Comparison of ENCODE assay signal across 6 worm cellular contexts in the genomic region with DNA sequence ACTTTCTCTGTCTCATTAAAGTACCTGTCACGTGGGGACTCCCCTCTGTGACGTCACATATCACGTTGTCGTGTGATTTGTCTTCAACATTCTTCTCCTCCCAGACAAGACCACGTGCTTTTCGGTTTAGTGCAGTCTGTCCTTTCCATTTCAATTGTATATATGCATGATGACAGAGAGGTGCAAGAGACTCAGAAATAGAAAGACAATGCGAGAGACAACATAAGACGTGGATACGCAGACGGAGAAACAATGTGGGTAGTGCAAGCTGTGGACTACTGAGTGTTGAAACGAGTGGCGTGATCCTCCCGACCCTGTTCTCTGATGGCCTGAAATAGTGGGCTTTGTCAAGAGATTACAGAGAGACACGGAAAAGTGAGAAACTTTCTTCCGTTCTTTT.
TF ChIP-seq lines count a peak whose summit lies in the region.

No protein-coding gene starts in this region.

TF ChIP-seq in whole organism, L1 larva, 84 proteins besides CTCF, POLR2A, EP300 and RAD21 (continued from another document and continues in another):
- TF ChIP-seq elt-3 (tag; optimal IDR thresholded peaks at IDR 0.05; lab: Kevin White, UChicago) (peak in 3 of 6 experiments; percentile 49 to 97 (median 92)), nhr-28 (tag; optimal IDR thresholded peaks at IDR 0.05; lab: Kevin White, UChicago) (no peak), mef-2 (tag; optimal IDR thresholded peaks at IDR 0.05; lab: Kevin White, UChicago) (peak; percentile 34), lir-3 (tag; optimal IDR thresholded peaks at IDR 0.05; lab: Kevin White, UChicago; ENCODE audit: poor library complexity) (peak; percentile 90), xbp-1 (tag; optimal IDR thresholded peaks at IDR 0.05; lab: Kevin White, UChicago) (peak; percentile 97), ets-5 (GFP tag; IDR thresholded peaks at IDR 0.05; lab: Robert Waterston, UW) (no peak), nhr-12 (tag; optimal IDR thresholded peaks at IDR 0.05; lab: Kevin White, UChicago) (no peak), lin-13 (GFP tag; optimal IDR thresholded peaks at IDR 0.05; lab: Kevin White, UChicago) (peak; percentile 87), dpl-1 (GFP tag; optimal IDR thresholded peaks at IDR 0.05; lab: Kevin White, UChicago) (peak; percentile 74 to 80 (median 76)), aha-1 (tag; optimal IDR thresholded peaks at IDR 0.05; lab: Kevin White, UChicago) (peak; percentile 90), fos-1 (tag; optimal IDR thresholded peaks at IDR 0.05; lab: Kevin White, UChicago) (peak; percentile 46), snu-23 (GFP tag; optimal IDR thresholded peaks at IDR 0.05; lab: Kevin White, UChicago) (peak; percentile 97), nhr-71 (tag; optimal IDR thresholded peaks at IDR 0.05; lab: Kevin White, UChicago) (peak; percentile 99), lin-15B (tag; optimal IDR thresholded peaks at IDR 0.05; lab: Kevin White, UChicago) (peak; percentile 22), nhr-11 (tag; optimal IDR thresholded peaks at IDR 0.05; lab: Kevin White, UChicago) (peak; percentile 73), hlh-4 (tag; optimal IDR thresholded peaks at IDR 0.05; lab: Kevin White, UChicago) (no peak), lin-35 (GFP tag; optimal IDR thresholded peaks at IDR 0.05; lab: Kevin White, UChicago) (peak; percentile 73 to 93), lin-39 (tag; optimal IDR thresholded peaks at IDR 0.05; lab: Kevin White, UChicago) (peak; percentile 94), dsc-1 (tag; optimal IDR thresholded peaks at IDR 0.05; lab: Kevin White, UChicago) (peak; percentile 85), nhr-90 (tag; optimal IDR thresholded peaks at IDR 0.05; lab: Kevin White, UChicago; ENCODE audit: poor library complexity) (peak; percentile 97)

TF ChIP-seq in whole organism, L2 larva, 48 proteins besides CTCF, POLR2A, EP300 and RAD21 (continued from another document):
- TF ChIP-seq nhr-6 (tag; optimal IDR thresholded peaks at IDR 0.05; lab: Kevin White, UChicago) (peak; percentile 95), blmp-1 (tag; optimal IDR thresholded peaks at IDR 0.05; lab: Kevin White, UChicago; ENCODE audit: insufficient read depth) (peak; percentile 98), elt-3 (tag; optimal IDR thresholded peaks at IDR 0.05; lab: Kevin White, UChicago) (no peak), ceh-16 (tag; optimal IDR thresholded peaks at IDR 0.05; lab: Kevin White, UChicago) (peak; percentile 77), zag-1 (tag; optimal IDR thresholded peaks at IDR 0.05; lab: Kevin White, UChicago) (peak; percentile 41), nhr-23 (tag; optimal IDR thresholded peaks at IDR 0.05; lab: Kevin White, UChicago) (no peak), lin-13 (GFP tag; optimal IDR thresholded peaks at IDR 0.05; lab: Kevin White, UChicago) (peak; percentile 70), ama-1 (optimal IDR thresholded peaks at IDR 0.05; lab: Kevin White, UChicago) (peak; percentile 23), sma-3 (GFP tag; optimal IDR thresholded peaks at IDR 0.05; lab: Kevin White, UChicago) (peak; percentile 97), alr-1 (tag; optimal IDR thresholded peaks at IDR 0.05; lab: Kevin White, UChicago) (no peak), lin-39 (tag; optimal IDR thresholded peaks at IDR 0.05; lab: Kevin White, UChicago) (no peak), ztf-11 (tag; optimal IDR thresholded peaks at IDR 0.05; lab: Kevin White, UChicago) (no peak), dmd-4 (tag; optimal IDR thresholded peaks at IDR 0.05; lab: Kevin White, UChicago) (no peak), ZK546.5 (tag; optimal IDR thresholded peaks at IDR 0.05; lab: Kevin White, UChicago) (peak; percentile 22), Y55F3AM.14 (GFP tag; optimal IDR thresholded peaks at IDR 0.05; lab: Kevin White, UChicago) (peak; percentile 91), sma-9 (GFP tag; optimal IDR thresholded peaks at IDR 0.05; lab: Kevin White, UChicago) (peak; percentile 100), sma-9 (tag; optimal IDR thresholded peaks at IDR 0.05; lab: Kevin White, UChicago) (peak; percentile 79), nhr-237 (tag; optimal IDR thresholded peaks at IDR 0.05; lab: Kevin White, UChicago) (no peak), crh-2 (tag; optimal IDR thresholded peaks at IDR 0.05; lab: Kevin White, UChicago) (peak; percentile 96)

TF ChIP-seq in whole organism, L3 larva, 47 proteins besides CTCF, POLR2A, EP300 and RAD21 (continued from another document):
- TF ChIP-seq nhr-76 (tag; optimal IDR thresholded peaks at IDR 0.05; lab: Kevin White, UChicago) (no peak), ZK546.5 (tag; optimal IDR thresholded peaks at IDR 0.05; lab: Kevin White, UChicago) (no peak), lin-39 (tag; optimal IDR thresholded peaks at IDR 0.05; lab: Kevin White, UChicago) (peak; percentile 49), ceh-28 (tag; optimal IDR thresholded peaks at IDR 0.05; lab: Kevin White, UChicago) (peak; percentile 71), nhr-28 (tag; optimal IDR thresholded peaks at IDR 0.05; lab: Kevin White, UChicago) (no peak), ceh-16 (tag; optimal IDR thresholded peaks at IDR 0.05; lab: Kevin White, UChicago) (no peak), pqm-1 (tag; optimal IDR thresholded peaks at IDR 0.05; lab: Kevin White, UChicago) (peak; percentile 94), egl-5 (tag; optimal IDR thresholded peaks at IDR 0.05; lab: Kevin White, UChicago) (peak; percentile 85), nhr-77 (tag; optimal IDR thresholded peaks at IDR 0.05; lab: Kevin White, UChicago) (no peak), mdl-1 (tag; optimal IDR thresholded peaks at IDR 0.05; lab: Kevin White, UChicago) (peak; percentile 98), ztf-11 (tag; optimal IDR thresholded peaks at IDR 0.05; lab: Kevin White, UChicago) (no peak), unc-62 (GFP tag; optimal IDR thresholded peaks at IDR 0.05; lab: Kevin White, UChicago) (peak; percentile 84), skn-1 (tag; optimal IDR thresholded peaks at IDR 0.05; lab: Kevin White, UChicago) (peak; percentile 95), nhr-25 (tag; optimal IDR thresholded peaks at IDR 0.05; lab: Kevin White, UChicago) (peak; percentile 99), snpc-4 (tag; optimal IDR thresholded peaks at IDR 0.05; lab: Kevin White, UChicago) (peak; percentile 62), ztf-4 (tag; optimal IDR thresholded peaks at IDR 0.05; lab: Kevin White, UChicago) (peak; percentile 83), fkh-10 (GFP tag; optimal IDR thresholded peaks at IDR 0.05; lab: Kevin White, UChicago) (no peak)

TF ChIP-seq in whole organism, L4 larva, 104 proteins besides CTCF, POLR2A, EP300 and RAD21 (continued from another document and continues in another):
- no peak for TF ChIP-seq nhr-111 (GFP tag; optimal IDR thresholded peaks at IDR 0.05; lab: Kevin White, UChicago)
- TF ChIP-seq duxl-1 (tag; optimal IDR thresholded peaks at IDR 0.05; lab: Kevin White, UChicago; ENCODE audit: poor library complexity) = peak; percentile 76
- TF ChIP-seq lin-38 (GFP tag; IDR thresholded peaks at IDR 0.05; lab: Robert Waterston, UW) = peak; percentile 77
- peak; percentile 52; the same call in 1 of the 2 replicates for TF ChIP-seq vab-7 (GFP tag; IDR thresholded peaks at IDR 0.05; lab: Robert Waterston, UW)
- no peak for TF ChIP-seq F26F4.8 (GFP tag; conservative IDR thresholded peaks at IDR 0.05; lab: Robert Waterston, UW)
- TF ChIP-seq ctbp-1 (GFP tag; IDR thresholded peaks at IDR 0.05; lab: Robert Waterston, UW) = peak; percentile 90
- no peak for TF ChIP-seq Y5F2A.4 (GFP tag; optimal IDR thresholded peaks at IDR 0.05; lab: Kevin White, UChicago)
- TF ChIP-seq nhr-25 (tag; optimal IDR thresholded peaks at IDR 0.05; lab: Kevin White, UChicago; ENCODE audit: borderline replicate concordance, insufficient read depth) = peak; percentile 84
- no peak for TF ChIP-seq daf-8 (GFP tag; IDR thresholded peaks at IDR 0.05; lab: Robert Waterston, UW)
- peak; percentile 88 for TF ChIP-seq T20F7.1 (GFP tag; optimal IDR thresholded peaks at IDR 0.05; lab: Kevin White, UChicago)
- peak in 1 of 2 experiments; percentile 100 for TF ChIP-seq unc-62 (GFP tag; optimal IDR thresholded peaks at IDR 0.05 in 1 of 2; lab: Kevin White, UChicago)
- peak; percentile 56 for TF ChIP-seq unc-62 (tag; optimal IDR thresholded peaks at IDR 0.05; lab: Kevin White, UChicago)
- peak; percentile 96 for TF ChIP-seq tra-1 (GFP tag; IDR thresholded peaks at IDR 0.05; lab: Robert Waterston, UW)
- peak; percentile 83; the same call in 1 of the 2 replicates for TF ChIP-seq zfp-3 (GFP tag; conservative IDR thresholded peaks at IDR 0.05; lab: Robert Waterston, UW)
- peak; percentile 75 for TF ChIP-seq rbr-2 (tag; optimal IDR thresholded peaks at IDR 0.05; lab: Kevin White, UChicago)
- peak; percentile 96 for TF ChIP-seq nhr-102 (tag; optimal IDR thresholded peaks at IDR 0.05; lab: Kevin White, UChicago)
- TF ChIP-seq fkh-10 (GFP tag; optimal IDR thresholded peaks at IDR 0.05; lab: Kevin White, UChicago) = peak; percentile 31
- no peak for TF ChIP-seq madf-5 (GFP tag; IDR thresholded peaks at IDR 0.05; lab: Robert Waterston, UW)
- peak; percentile 85 for TF ChIP-seq hmg-1.1 (GFP tag; IDR thresholded peaks at IDR 0.05; lab: Robert Waterston, UW)
- TF ChIP-seq ceh-62 (tag; optimal IDR thresholded peaks at IDR 0.05; lab: Kevin White, UChicago) = no peak
- TF ChIP-seq dmd-9 (GFP tag; IDR thresholded peaks at IDR 0.05; lab: Robert Waterston, UW) = no peak
- TF ChIP-seq nhr-6 (tag; optimal IDR thresholded peaks at IDR 0.05; lab: Kevin White, UChicago) = peak; percentile 84
- no peak for TF ChIP-seq lim-7 (GFP tag; IDR thresholded peaks at IDR 0.05; lab: Robert Waterston, UW)
- TF ChIP-seq zip-2 (tag; optimal IDR thresholded peaks at IDR 0.05; lab: Kevin White, UChicago) = peak; percentile 40
- TF ChIP-seq lin-39 (tag; optimal IDR thresholded peaks at IDR 0.05; lab: Kevin White, UChicago) = no peak

TF ChIP-seq in whole organism, late embryonic, 69 proteins besides CTCF, POLR2A, EP300 and RAD21 (continued from another document):
- TF ChIP-seq lin-11 (tag; optimal IDR thresholded peaks at IDR 0.05; lab: Kevin White, UChicago) (no peak), unc-3 (GFP tag; conservative IDR thresholded peaks at IDR 0.05; lab: Robert Waterston, UW) (no peak), unc-3 (tag; optimal IDR thresholded peaks at IDR 0.05; lab: Kevin White, UChicago) (no peak), gmeb-2 (tag; optimal IDR thresholded peaks at IDR 0.05; lab: Kevin White, UChicago) (no peak), sdc-2 (tag; optimal IDR thresholded peaks at IDR 0.05; lab: Kevin White, UChicago) (no peak), rnt-1 (tag; optimal IDR thresholded peaks at IDR 0.05; lab: Kevin White, UChicago) (peak; percentile 66), sox-2 (GFP tag; IDR thresholded peaks at IDR 0.05; lab: Robert Waterston, UW) (no peak), ceh-14 (tag; optimal IDR thresholded peaks at IDR 0.05; lab: Kevin White, UChicago) (no peak)

TF ChIP-seq in whole organism, young adult, 124 proteins besides CTCF, POLR2A, EP300 and RAD21 (continued from another document and continues in another):
- TF ChIP-seq F57A8.1 (GFP tag; optimal IDR thresholded peaks at IDR 0.05; lab: Kevin White, UChicago) (no peak), F33H1.4 (GFP tag; IDR thresholded peaks at IDR 0.05; lab: Robert Waterston, UW) (peak; percentile 56), F23B12.7 (tag; optimal IDR thresholded peaks at IDR 0.05; lab: Kevin White, UChicago; ENCODE audit: insufficient read depth) (no peak), D2030.7 (GFP tag; IDR thresholded peaks at IDR 0.05; lab: Robert Waterston, UW) (no peak), gei-17 (GFP tag; optimal IDR thresholded peaks at IDR 0.05; lab: Kevin White, UChicago) (peak; percentile 83), fkh-3 (tag; optimal IDR thresholded peaks at IDR 0.05; lab: Kevin White, UChicago) (no peak), F52B5.7 (tag; optimal IDR thresholded peaks at IDR 0.05; lab: Kevin White, UChicago) (peak; percentile 58), T26A5.8 (tag; optimal IDR thresholded peaks at IDR 0.05; lab: Kevin White, UChicago) (no peak), Y56A3A.18 (GFP tag; IDR thresholded peaks at IDR 0.05; lab: Robert Waterston, UW) (0 out of 2 replicates have a peak, but pooled peaks have one; percentile 40), atf-7 (tag; optimal IDR thresholded peaks at IDR 0.05; lab: Kevin White, UChicago) (peak; percentile 97), madf-6 (GFP tag; IDR thresholded peaks at IDR 0.05; lab: Robert Waterston, UW) (peak; percentile 48; the same call in 1 of the 2 replicates), dox-1 (GFP tag; IDR thresholded peaks at IDR 0.05; lab: Robert Waterston, UW) (peak; percentile 85), xnd-1 (tag; optimal IDR thresholded peaks at IDR 0.05; lab: Kevin White, UChicago) (no peak), attf-3 (GFP tag; conservative IDR thresholded peaks at IDR 0.05; lab: Robert Waterston, UW) (no peak), attf-5 (GFP tag; optimal IDR thresholded peaks at IDR 0.05; lab: Kevin White, UChicago) (peak; percentile 98), lag-1 (GFP tag; IDR thresholded peaks at IDR 0.05; lab: Robert Waterston, UW) (no peak), hlh-26 (GFP tag; conservative IDR thresholded peaks at IDR 0.05; lab: Robert Waterston, UW) (no peak), C06A6.2 (GFP tag; conservative IDR thresholded peaks at IDR 0.05; lab: Robert Waterston, UW) (peak; percentile 92), Y67H2A.10 (GFP tag; conservative IDR thresholded peaks at IDR 0.05; lab: Robert Waterston, UW) (no peak), ztf-26 (tag; optimal IDR thresholded peaks at IDR 0.05; lab: Kevin White, UChicago) (peak; percentile 96), lin-40 (tag; optimal IDR thresholded peaks at IDR 0.05; lab: Kevin White, UChicago) (peak; percentile 96), egl-44 (GFP tag; IDR thresholded peaks at IDR 0.05; lab: Robert Waterston, UW) (peak; percentile 90), mcd-1 (GFP tag; IDR thresholded peaks at IDR 0.05; lab: Robert Waterston, UW) (peak; percentile 83), aptf-3 (GFP tag; IDR thresholded peaks at IDR 0.05; lab: Robert Waterston, UW) (no peak), ztf-3 (GFP tag; optimal IDR thresholded peaks at IDR 0.05; lab: Kevin White, UChicago) (peak; percentile 81), athp-1 (tag; optimal IDR thresholded peaks at IDR 0.05; lab: Kevin White, UChicago) (peak; percentile 70), attf-6 (GFP tag; IDR thresholded peaks at IDR 0.05; lab: Robert Waterston, UW) (peak; percentile 41; the same call in 1 of the 2 replicates), T07F8.4 (tag; optimal IDR thresholded peaks at IDR 0.05; lab: Kevin White, UChicago) (peak; percentile 21), him-1 (tag; optimal IDR thresholded peaks at IDR 0.05; lab: Kevin White, UChicago) (no peak), hmg-1.2 (GFP tag; IDR thresholded peaks at IDR 0.05; lab: Robert Waterston, UW) (peak; percentile 95), tbp1 (GFP tag; optimal IDR thresholded peaks at IDR 0.05; lab: Kevin White, UChicago) (peak; percentile 69), aptf-2 (GFP tag; conservative IDR thresholded peaks at IDR 0.05; lab: Robert Waterston, UW) (no peak), hmg-20 (GFP tag; IDR thresholded peaks at IDR 0.05; lab: Robert Waterston, UW) (peak; percentile 46; the same call in 1 of the 2 replicates), F49E8.2 (tag; optimal IDR thresholded peaks at IDR 0.05; lab: Kevin White, UChicago; ENCODE audit: insufficient read depth) (no peak), nhr-120 (GFP tag; IDR thresholded peaks at IDR 0.05; lab: Robert Waterston, UW) (no peak), sea-2 (GFP tag; IDR thresholded peaks at IDR 0.05; lab: Robert Waterston, UW) (0 out of 2 replicates have a peak, but pooled peaks have one; percentile 40), let-526 (GFP tag; IDR thresholded peaks at IDR 0.05; lab: Robert Waterston, UW) (peak; percentile 83), let-607 (tag; optimal IDR thresholded peaks at IDR 0.05; lab: Kevin White, UChicago) (peak; percentile 73 to 90), nhr-27 (tag; optimal IDR thresholded peaks at IDR 0.05; lab: Kevin White, UChicago) (no peak), nhr-179 (tag; optimal IDR thresholded peaks at IDR 0.05; lab: Kevin White, UChicago) (no peak), unc-62 (GFP tag; optimal IDR thresholded peaks at IDR 0.05; lab: Kevin White, UChicago) (peak; percentile 75), ztf-28 (GFP tag; IDR thresholded peaks at IDR 0.05; lab: Robert Waterston, UW) (no peak), cebp-1 (GFP tag; IDR thresholded peaks at IDR 0.05; lab: Robert Waterston, UW) (peak; percentile 61; the same call in 1 of the 2 replicates), cebp-1 (tag; optimal IDR thresholded peaks at IDR 0.05; lab: Kevin White, UChicago) (peak; percentile 96), ceh-91 (GFP tag; IDR thresholded peaks at IDR 0.05; lab: Robert Waterston, UW) (no peak), Y53G8AR.9 (GFP tag; conservative IDR thresholded peaks at IDR 0.05; lab: Robert Waterston, UW) (peak; percentile 85), ZK185.1 (tag; optimal IDR thresholded peaks at IDR 0.05; lab: Kevin White, UChicago; ENCODE audit: poor library complexity, severe bottlenecking) (peak; percentile 72)
